Fruit fly (Drosophila melanogaster) whole organism, embryonic: ENCODE measurements around the gene CG13842.

Source experiments
- CG10431 ChIP-seq: fragments of 200-800 bp; sonication (Bioruptor generic); optimal IDR thresholded peaks from 3 replicates; lab custom pipeline; 2018; ENCODE audit warnings: missing biosample characterization, mild to moderate bottlenecking, missing genetic modification characterization
- CG8281 ChIP-seq: fragments of 200-800 bp; sonication (Bioruptor generic); optimal IDR thresholded peaks from 2 replicates; lab custom pipeline; 2018; ENCODE audit warnings: missing biosample characterization, mild to moderate bottlenecking, missing genetic modification characterization, moderate library complexity
- NfI ChIP-seq: fragments of 200-800 bp; sonication (Bioruptor generic); optimal IDR thresholded peaks from 3 replicates; lab custom pipeline; 2018; ENCODE audit warnings: missing biosample characterization, mild to moderate bottlenecking, missing genetic modification characterization, moderate library complexity
- gt ChIP-seq: fragments of 200-800 bp; sonication (Bioruptor generic); IDR thresholded peaks from 2 replicates; pipeline ENCODE4 v1.3.6; 2022; ENCODE audit warnings: missing biosample characterization, missing genetic modification characterization
- jing ChIP-seq: fragments of 200-800 bp; sonication (Bioruptor generic); optimal IDR thresholded peaks from 2 replicates; lab custom pipeline; 2018; ENCODE audit warnings: missing biosample characterization, mild to moderate bottlenecking, missing genetic modification characterization
- slou ChIP-seq: fragments of 200-800 bp; sonication (Bioruptor generic); optimal IDR thresholded peaks from 3 replicates; lab custom pipeline; 2016; ENCODE audit warnings: missing biosample characterization, missing genetic modification characterization

dm6 chr3R:22720808-22721306 lies 13.8 kb upstream of the CG13842 start, which contains the start of gene wge:
- TF ChIP-seq jing (no peak), CG8281 (tag; lab: Kevin White, UChicago) (no peak), NfI (no peak), CG10431 (GFP tag; lab: Kevin White, UChicago) (no peak), gt (no peak), slou (GFP tag; lab: Kevin White, UChicago) (no peak)
